Worm (Caenorhabditis elegans) whole organism, L4/young adult: Measurements from ENCODE around the gene taap-1.

ENCODE experiments used
- W03F9.2 ChIP-seq: fragments of 150-350 bp; optimal IDR thresholded peaks from 2 replicates; lab custom pipeline; 2014; ENCODE audit warnings: missing biosample characterization, missing genetic modification characterization
- dao-5 ChIP-seq: sonication (generic microtip); optimal IDR thresholded peaks from 2 replicates; lab custom pipeline; 2016; ENCODE audit warnings: missing genotype, missing genetic modification characterization, moderate library complexity, missing compliant biosample characterization
- him-1 ChIP-seq: sonication (generic microtip); optimal IDR thresholded peaks from 2 replicates; lab custom pipeline; 2016; ENCODE audit warnings: missing genotype, missing genetic modification reagents, missing genetic modification characterization, missing compliant biosample characterization

- TF ChIP-seq dao-5 (tag; lab: Kevin White, UChicago) (no peak), him-1 (tag; lab: Kevin White, UChicago) (no peak), W03F9.2 (tag; lab: Kevin White, UChicago) (no peak)
Measured at ce11 chrII:8504074-8504724, 20.5 kb upstream of the taap-1 start.
